Worm (Caenorhabditis elegans): Measurements from ENCODE around the gene ZC317.2.

ce11 chrV:5412808-5413405, 47.0 kb upstream of the ZC317.2 start, which contains the start of gene F08F3.10:
- no peak for TF ChIP-seq daf-12 (tag; optimal IDR thresholded peaks at IDR 0.05)
- TF ChIP-seq zag-1 (tag; optimal IDR thresholded peaks at IDR 0.05), result no peak
- TF ChIP-seq zfp-3 (GFP tag; conservative IDR thresholded peaks at IDR 0.05), result no peak
- TF ChIP-seq spr-1 (tag; optimal IDR thresholded peaks at IDR 0.05), result no peak
- TF ChIP-seq skn-1 (tag; optimal IDR thresholded peaks at IDR 0.05), result no peak
- no peak for TF ChIP-seq nhr-42 (GFP tag; IDR thresholded peaks at IDR 0.05)
- TF ChIP-seq lin-39 (tag; optimal IDR thresholded peaks at IDR 0.05), result no peak

All from whole organism, L4 larva.